Worm (Caenorhabditis elegans): Measurements from ENCODE around the gene T04A11.1.

ce11 chrIV:12463370-12463769 is 13.5 kb downstream of the T04A11.1 start, which contains the start of gene C25G4.8:
- TF ChIP-seq elt-2 (tag; optimal IDR thresholded peaks at IDR 0.05) (no peak), nhr-12 (tag; optimal IDR thresholded peaks at IDR 0.05) (no peak), lin-13 (GFP tag; optimal IDR thresholded peaks at IDR 0.05) (no peak), unc-98 (GFP tag; IDR thresholded peaks at IDR 0.05) (no peak), nhr-90 (tag; optimal IDR thresholded peaks at IDR 0.05; ENCODE audit: poor library complexity) (no peak), lin-39 (tag; optimal IDR thresholded peaks at IDR 0.05) (no peak), nhr-28 (tag; optimal IDR thresholded peaks at IDR 0.05) (no peak), ceh-63 (GFP tag; optimal IDR thresholded peaks at IDR 0.05) (no peak), pqm-1 (tag; optimal IDR thresholded peaks at IDR 0.05) (no peak)

Measured in whole organism, L1 larva.